Fruit fly (Drosophila melanogaster) whole organism, embryonic: ENCODE measurements around the gene CG13654.

Experiments
- Abd-B ChIP-seq: fragments of 200-800 bp; sonication (Bioruptor generic); optimal IDR thresholded peaks from 2 replicates; lab custom pipeline; 2018; ENCODE audit warnings: missing biosample characterization, mild to moderate bottlenecking, missing genetic modification characterization, moderate library complexity
- CG10959 ChIP-seq: fragments of 200-800 bp; sonication (Bioruptor generic); IDR thresholded peaks from 2 replicates; pipeline ENCODE4 v1.3.6; 2022; ENCODE audit warnings: missing biosample characterization, missing genetic modification characterization
- CG10979 ChIP-seq: fragments of 200-800 bp; sonication (Bioruptor generic); optimal IDR thresholded peaks from 2 replicates; lab custom pipeline; 2018; ENCODE audit warnings: missing biosample characterization, mild to moderate bottlenecking, missing genetic modification characterization, moderate library complexity
- CG11247 ChIP-seq: fragments of 200-800 bp; sonication (Bioruptor generic); IDR thresholded peaks from 2 replicates; pipeline ENCODE4 v1.3.6; 2022; ENCODE audit warnings: missing biosample characterization, missing genetic modification characterization
- CG12219 ChIP-seq: fragments of 200-800 bp; sonication (Bioruptor generic); optimal IDR thresholded peaks from 3 replicates; lab custom pipeline; 2018; ENCODE audit warnings: missing biosample characterization, mild to moderate bottlenecking, missing genetic modification characterization
- CG14014 ChIP-seq: fragments of 200-800 bp; sonication (Bioruptor generic); IDR thresholded peaks from 2 replicates; pipeline ENCODE4 v1.3.6; 2022; ENCODE audit warnings: missing biosample characterization, missing genetic modification characterization
- CG1647 ChIP-seq: fragments of 200-800 bp; sonication (Bioruptor generic); optimal IDR thresholded peaks from 3 replicates; lab custom pipeline; 2016; ENCODE audit warnings: missing biosample characterization, missing genetic modification characterization
- CG16779 ChIP-seq: fragments of 200-800 bp; sonication (Bioruptor generic); IDR thresholded peaks from 2 replicates; pipeline ENCODE4 v1.3.6; 2022; ENCODE audit warnings: missing biosample characterization, missing genetic modification characterization
- CG17912 ChIP-seq: fragments of 200-800 bp; sonication (Bioruptor generic); optimal IDR thresholded peaks from 2 replicates; lab custom pipeline; 2018; ENCODE audit warnings: missing biosample characterization, mild to moderate bottlenecking, missing genetic modification characterization
- CG1792 ChIP-seq: fragments of 200-800 bp; sonication (Bioruptor generic); optimal IDR thresholded peaks from 2 replicates; lab custom pipeline; 2016; ENCODE audit warnings: missing biosample characterization, missing genetic modification characterization
- CG2129 ChIP-seq: fragments of 200-800 bp; sonication (Bioruptor generic); IDR thresholded peaks from 2 replicates; pipeline ENCODE4 v1.3.6; 2022; ENCODE audit warnings: missing biosample characterization, missing genetic modification characterization; ENCODE audit not compliant: partially characterized antibody
- CG2202 ChIP-seq: fragments of 200-800 bp; sonication (Bioruptor generic); optimal IDR thresholded peaks from 2 replicates; lab custom pipeline; 2018; ENCODE audit warnings: missing biosample characterization, mild to moderate bottlenecking, missing genetic modification characterization
- CG2875 ChIP-seq: fragments of 200-800 bp; sonication (Bioruptor generic); optimal IDR thresholded peaks from 2 replicates; lab custom pipeline; 2017; ENCODE audit warnings: missing biosample characterization, mild to moderate bottlenecking, missing genetic modification characterization, missing genetic modification reagents
- CG30020 ChIP-seq: fragments of 200-800 bp; optimal IDR thresholded peaks from 2 replicates; lab custom pipeline; 2019; ENCODE audit warnings: missing biosample characterization, mild to moderate bottlenecking, missing genetic modification characterization, moderate library complexity
- CG31441 ChIP-seq: fragments of 200-800 bp; sonication (Bioruptor generic); IDR thresholded peaks from 2 replicates; pipeline ENCODE4 v1.3.6; 2022; ENCODE audit warnings: missing biosample characterization, missing genetic modification characterization
- CG3163 ChIP-seq: fragments of 200-800 bp; sonication (Bioruptor generic); optimal IDR thresholded peaks from 3 replicates; lab custom pipeline; 2016; ENCODE audit warnings: missing biosample characterization, missing genetic modification characterization
- CG3407 ChIP-seq: fragments of 200-800 bp; sonication (Bioruptor generic); optimal IDR thresholded peaks from 2 replicates; lab custom pipeline; 2018; ENCODE audit warnings: missing biosample characterization, mild to moderate bottlenecking, missing genetic modification characterization
- CG5180 ChIP-seq: fragments of 200-800 bp; sonication (Bioruptor generic); optimal IDR thresholded peaks from 3 replicates; lab custom pipeline; 2017; ENCODE audit warnings: missing biosample characterization, missing genetic modification characterization, mild to moderate bottlenecking, moderate library complexity, missing genetic modification reagents
- CG6175 ChIP-seq: fragments of 200-800 bp; sonication (Bioruptor generic); IDR thresholded peaks from 3 replicates; pipeline ENCODE4 v1.3.6; 2022; ENCODE audit warnings: missing biosample characterization, missing genetic modification characterization
- CG8478 ChIP-seq: fragments of >200 bp; optimal IDR thresholded peaks from 2 replicates; lab custom pipeline; 2018
- CG8924 ChIP-seq: fragments of 200-800 bp; optimal IDR thresholded peaks from 3 replicates; lab custom pipeline; 2019; ENCODE audit warnings: missing biosample characterization, mild to moderate bottlenecking, missing genetic modification characterization, moderate library complexity
- CHES-1-like ChIP-seq: fragments of 200-800 bp; sonication (Bioruptor generic); optimal IDR thresholded peaks from 2 replicates; lab custom pipeline; 2016; ENCODE audit warnings: missing biosample characterization, missing genetic modification characterization
- CoRest ChIP-seq: fragments of 200-800 bp; sonication (Bioruptor generic); optimal IDR thresholded peaks from 3 replicates; lab custom pipeline; 2018; ENCODE audit warnings: missing biosample characterization, mild to moderate bottlenecking, missing genetic modification characterization, moderate library complexity
- D ChIP-seq, 2 experiments: fragments of 200-800 bp in 1 of 2; fragments of >200 bp in 1 of 2; sonication (Bioruptor generic) in 1 of 2; optimal IDR thresholded peaks; 2 replicates in 1 of 2; 3 replicates in 1 of 2; lab custom pipeline; 2017; ENCODE audit warnings: mild to moderate bottlenecking in 1 of 2, missing biosample characterization in 1 of 2, missing genetic modification characterization in 1 of 2, missing genetic modification reagents in 1 of 2
- D19B ChIP-seq: fragments of 200-800 bp; sonication (Bioruptor generic); optimal IDR thresholded peaks from 2 replicates; lab custom pipeline; 2017; ENCODE audit warnings: missing biosample characterization, mild to moderate bottlenecking, missing genetic modification characterization
- Dek ChIP-seq: fragments of 200-800 bp; sonication (Bioruptor generic); optimal IDR thresholded peaks from 3 replicates; lab custom pipeline; 2019; ENCODE audit warnings: missing biosample characterization, mild to moderate bottlenecking, missing genetic modification characterization, moderate library complexity
- Dip3 ChIP-seq: fragments of 200-800 bp; sonication (Bioruptor generic); optimal IDR thresholded peaks from 3 replicates; lab custom pipeline; 2016; ENCODE audit warnings: missing biosample characterization, missing genetic modification characterization
- Ets65A ChIP-seq: fragments of 200-800 bp; sonication (Bioruptor generic); peaks from one replicate; lab custom pipeline; 2016; ENCODE audit warnings: missing biosample characterization, missing genetic modification characterization
- HLH3B ChIP-seq: fragments of 200-800 bp; sonication (Bioruptor generic); IDR thresholded peaks from 2 replicates; pipeline ENCODE4 v1.3.6; 2022; ENCODE audit warnings: missing biosample characterization, missing genetic modification characterization
- HLH54F ChIP-seq: fragments of 200-800 bp; sonication (Bioruptor generic); optimal IDR thresholded peaks from 3 replicates; lab custom pipeline; 2016; ENCODE audit warnings: missing biosample characterization, missing genetic modification characterization
- Hr78 ChIP-seq, 2 experiments: fragments of 200-800 bp in 1 of 2; fragments of >200 bp in 1 of 2; sonication (Bioruptor generic) in 1 of 2; optimal IDR thresholded peaks; 2 replicates each; lab custom pipeline; 2017 to 2019; ENCODE audit warnings: missing biosample characterization in 2 of 2, missing genetic modification characterization in 2 of 2, mild to moderate bottlenecking in 1 of 2, moderate library complexity in 1 of 2
- MBD-R2 ChIP-seq: fragments of 200-800 bp; sonication (Bioruptor generic); IDR thresholded peaks from 2 replicates; pipeline ENCODE4 v1.3.6; 2022; ENCODE audit warnings: missing biosample characterization, missing genetic modification characterization
- MTF-1 ChIP-seq: fragments of 200-800 bp; sonication (Bioruptor generic); optimal IDR thresholded peaks from 2 replicates; lab custom pipeline; 2018; ENCODE audit warnings: missing biosample characterization, mild to moderate bottlenecking, missing genetic modification characterization, borderline replicate concordance
- Max ChIP-seq: fragments of 200-800 bp; sonication (Bioruptor generic); optimal IDR thresholded peaks from 2 replicates; lab custom pipeline; 2016; ENCODE audit warnings: missing biosample characterization, mild to moderate bottlenecking, missing genetic modification characterization
- Neu2 ChIP-seq: fragments of 200-800 bp; sonication (Bioruptor generic); optimal IDR thresholded peaks from 3 replicates; lab custom pipeline; 2016; ENCODE audit warnings: missing biosample characterization, missing genetic modification characterization, borderline replicate concordance
- Taf1 ChIP-seq: fragments of 200-800 bp; sonication (Bioruptor generic); IDR thresholded peaks from 2 replicates; pipeline ENCODE4 v1.3.6; 2022; ENCODE audit warnings: missing biosample characterization, missing genetic modification characterization
- ap ChIP-seq: fragments of 200-800 bp; sonication (Bioruptor generic); IDR thresholded peaks from 2 replicates; pipeline ENCODE4 v1.3.6; 2022; ENCODE audit warnings: missing biosample characterization, missing genetic modification characterization
- cad ChIP-seq: fragments of >200 bp; optimal IDR thresholded peaks from 2 replicates; lab custom pipeline; 2017; ENCODE audit warnings: missing biosample characterization, missing genetic modification characterization
- crc ChIP-seq: fragments of 200-800 bp; sonication (Bioruptor generic); optimal IDR thresholded peaks from 2 replicates; lab custom pipeline; 2016; ENCODE audit warnings: missing biosample characterization, missing genetic modification characterization
- gcm2 ChIP-seq: fragments of 200-800 bp; sonication (Bioruptor generic); optimal IDR thresholded peaks from 2 replicates; lab custom pipeline; 2016; ENCODE audit warnings: missing biosample characterization, missing genetic modification characterization
- grau ChIP-seq: fragments of 200-800 bp; optimal IDR thresholded peaks from 3 replicates; lab custom pipeline; 2019; ENCODE audit warnings: missing biosample characterization, mild to moderate bottlenecking, missing genetic modification characterization, moderate library complexity
- kay ChIP-seq: fragments of 200-800 bp; sonication (Bioruptor generic); optimal IDR thresholded peaks from 2 replicates; lab custom pipeline; 2016; ENCODE audit warnings: missing biosample characterization, missing genetic modification characterization
- knrl ChIP-seq: fragments of 200-800 bp; sonication (Bioruptor generic); IDR thresholded peaks from 3 replicates; pipeline ENCODE4 v1.3.6; 2022; ENCODE audit warnings: missing biosample characterization, missing genetic modification characterization; ENCODE audit not compliant: partially characterized antibody
- mam ChIP-seq: fragments of 200-800 bp; sonication (Bioruptor generic); optimal IDR thresholded peaks from 3 replicates; lab custom pipeline; 2016; ENCODE audit warnings: missing biosample characterization, missing genetic modification characterization
- ro ChIP-seq: fragments of 200-800 bp; sonication (Bioruptor generic); IDR thresholded peaks from 2 replicates; pipeline ENCODE4 v1.3.6; 2022; ENCODE audit warnings: missing biosample characterization, missing genetic modification characterization
- schlank ChIP-seq: fragments of 200-800 bp; sonication (Bioruptor generic); optimal IDR thresholded peaks from 2 replicates; lab custom pipeline; 2018; ENCODE audit warnings: missing biosample characterization, mild to moderate bottlenecking, missing genetic modification characterization
- slbo ChIP-seq: fragments of 200-800 bp; sonication (Bioruptor generic); IDR thresholded peaks from 2 replicates; pipeline ENCODE4 v1.3.6; 2022; ENCODE audit warnings: missing biosample characterization, missing genetic modification characterization
- ssp ChIP-seq: fragments of 200-800 bp; sonication (Bioruptor generic); IDR thresholded peaks from 2 replicates; pipeline ENCODE4 v1.3.6; 2022; ENCODE audit warnings: missing biosample characterization, missing genetic modification characterization
- tna ChIP-seq: fragments of 200-800 bp; sonication (Bioruptor generic); IDR thresholded peaks from 2 replicates; pipeline ENCODE4 v1.3.6; 2022; ENCODE audit warnings: missing biosample characterization, missing genetic modification characterization; ENCODE audit not compliant: partially characterized antibody
- toy ChIP-seq: fragments of 200-800 bp; sonication (Bioruptor generic); IDR thresholded peaks from 2 replicates; pipeline ENCODE4 v1.3.6; 2022; ENCODE audit warnings: missing biosample characterization, missing genetic modification characterization
- trh ChIP-seq: fragments of 200-800 bp; sonication (Bioruptor generic); optimal IDR thresholded peaks from 2 replicates; lab custom pipeline; 2016; ENCODE audit warnings: missing biosample characterization, missing genetic modification characterization

CG13654 gene

dm6 chr3R:25262322-25262761 is 62.7 kb downstream of the CG13654 start, which contains the start of the genes Kdsr and CG11858 (continued):
- TF ChIP-seq CG17912 (GFP tag; lab: Kevin White, UChicago), result no peak
- no peak for TF ChIP-seq CG5180
- TF ChIP-seq CHES-1-like (GFP tag; lab: Kevin White, UChicago), result peak; percentile 41
- no peak for TF ChIP-seq trh (GFP tag; lab: Kevin White, UChicago)
- peak; percentile 7 for TF ChIP-seq CG2202 (tag; lab: Kevin White, UChicago)
- TF ChIP-seq CG2875 (GFP tag; lab: Kevin White, UChicago), result no peak
- peak; percentile 81 for TF ChIP-seq slbo (GFP tag; lab: Robert Waterston, UW)
- TF ChIP-seq Max (GFP tag; lab: Kevin White, UChicago), result peak; percentile 72
- no peak for TF ChIP-seq CG8478 (lab: Kevin White, UChicago)
- TF ChIP-seq MBD-R2 (GFP tag; lab: Robert Waterston, UW), result peak; percentile 86
- TF ChIP-seq CG11247 (GFP tag; lab: Robert Waterston, UW), result 0 out of 2 replicates have a peak, but pooled peaks have one; percentile 18
- peak; percentile 40 for TF ChIP-seq CG1792 (GFP tag; lab: Kevin White, UChicago)
- no peak for TF ChIP-seq ap
- TF ChIP-seq Dip3 (GFP tag; lab: Kevin White, UChicago), result peak; percentile 50
- no peak for TF ChIP-seq Neu2
- TF ChIP-seq CG2129 (GFP tag; lab: Robert Waterston, UW), result no peak
- peak; percentile 19 for TF ChIP-seq CG3163 (GFP tag; lab: Kevin White, UChicago)
- TF ChIP-seq CG12219 (GFP tag; lab: Kevin White, UChicago), result no peak
- no peak for TF ChIP-seq tna (GFP tag; lab: Robert Waterston, UW)
- peak; percentile 72 for TF ChIP-seq ssp
- no peak; the same call in 1 of the 2 replicates for TF ChIP-seq CG31441 (GFP tag; lab: Robert Waterston, UW)
- no peak for TF ChIP-seq schlank
- TF ChIP-seq gcm2 (GFP tag; lab: Kevin White, UChicago), result peak; percentile 28
- no peak for TF ChIP-seq D (optimal IDR thresholded peaks at IDR 0.05; lab: Kevin White, UChicago)
- no peak for TF ChIP-seq D (GFP tag; optimal IDR thresholded peaks at IDR 0.05; lab: Kevin White, UChicago)
- no peak for TF ChIP-seq MTF-1
- no peak for TF ChIP-seq Abd-B (GFP tag; lab: Kevin White, UChicago)
- TF ChIP-seq crc (GFP tag; lab: Kevin White, UChicago), result no peak
- peak; percentile 46 for TF ChIP-seq CG30020 (tag; lab: Kevin White, UChicago)
- no peak for TF ChIP-seq CG3407 (GFP tag; lab: Kevin White, UChicago)
- TF ChIP-seq HLH54F (GFP tag; lab: Kevin White, UChicago), result peak; percentile 43
- TF ChIP-seq grau (tag; lab: Kevin White, UChicago), result peak; percentile 73
- peak; percentile 77 for TF ChIP-seq CG14014 (GFP tag; lab: Robert Waterston, UW)
- no peak for TF ChIP-seq ro (GFP tag; lab: Robert Waterston, UW)
- no peak for TF ChIP-seq CG6175 (GFP tag; lab: Robert Waterston, UW)
- TF ChIP-seq HLH3B, result peak; percentile 21; the same call in 1 of the 2 replicates
- TF ChIP-seq mam, result peak; percentile 48
- TF ChIP-seq toy, result no peak
- TF ChIP-seq kay (GFP tag; lab: Kevin White, UChicago), result peak; percentile 35
- peak; percentile 58 for TF ChIP-seq CG8924 (tag; lab: Kevin White, UChicago)
- TF ChIP-seq Hr78 (GFP tag; optimal IDR thresholded peaks at IDR 0.05; lab: Kevin White, UChicago), result no peak
- no peak for TF ChIP-seq CG16779 (GFP tag; lab: Robert Waterston, UW)
- peak; percentile 19 for TF ChIP-seq CG1647 (GFP tag; lab: Kevin White, UChicago)
- TF ChIP-seq Ets65A (GFP tag; lab: Kevin White, UChicago), result peak; percentile 94
- no peak for TF ChIP-seq cad (GFP tag; lab: Kevin White, UChicago)
- TF ChIP-seq Dek, result peak; percentile 52
- no peak for TF ChIP-seq D19B (GFP tag; lab: Kevin White, UChicago)
- peak; percentile 53 for TF ChIP-seq CG10979 (tag; lab: Kevin White, UChicago)
- TF ChIP-seq CG10959 (GFP tag; lab: Robert Waterston, UW), result 0 out of 2 replicates have a peak, but pooled peaks have one; percentile 34
- TF ChIP-seq Taf1 (GFP tag; lab: Robert Waterston, UW), result peak; percentile 52
- no peak for TF ChIP-seq knrl (GFP tag; lab: Robert Waterston, UW)
- peak; percentile 71 for TF ChIP-seq CoRest (tag; lab: Kevin White, UChicago)
